Worm (Caenorhabditis elegans) whole organism, midembryonic: ENCODE measurements around the gene Y38H6C.18.
"Not testable (repeated sequence)": the region's sequence is repeated elsewhere in the genome, so short reads cannot be mapped to it uniquely, and the experiment has no call there.

Experiments
- T22C8.4 ChIP-seq: fragments of 200-800 bp; sonication (Bioruptor generic); IDR thresholded peaks from 2 replicates; pipeline ENCODE4 v1.3.6; 2022; ENCODE audit warnings: missing genetic modification characterization, missing compliant biosample characterization
- cog-1 ChIP-seq: sonication (generic microtip); optimal IDR thresholded peaks from 2 replicates; lab custom pipeline; 2016; ENCODE audit warnings: missing genetic modification characterization, missing compliant biosample characterization
- flt-1 ChIP-seq: fragments of 200-800 bp; sonication (Bioruptor generic); IDR thresholded peaks from 2 replicates; pipeline ENCODE4 v1.3.6; 2022; ENCODE audit warnings: missing genetic modification characterization, missing compliant biosample characterization
- klf-2 ChIP-seq: fragments of 200-800 bp; sonication (Bioruptor generic); conservative IDR thresholded peaks from 2 replicates; pipeline ENCODE4 v1.3.6; 2022; ENCODE audit warnings: missing genetic modification reagents, missing genetic modification characterization, missing compliant biosample characterization
- med-1 ChIP-seq: sonication (generic microtip); optimal IDR thresholded peaks from 2 replicates; lab custom pipeline; 2017; ENCODE audit warnings: missing genetic modification characterization, mild to moderate bottlenecking, missing compliant biosample characterization, antibody characterized with exemption, missing genetic modification reagents; ENCODE audit not compliant: insufficient read depth
- ref-1 ChIP-seq: fragments of 200-800 bp; sonication (Bioruptor generic); conservative IDR thresholded peaks from 2 replicates; pipeline ENCODE4 v1.3.6; 2022; ENCODE audit warnings: missing genetic modification reagents, missing genetic modification characterization, missing compliant biosample characterization
- tab-1 ChIP-seq: fragments of 200-800 bp; sonication (Bioruptor generic); IDR thresholded peaks from 2 replicates; pipeline ENCODE4 v1.3.6; 2022; ENCODE audit warnings: missing genetic modification characterization, missing compliant biosample characterization
- ztf-23 ChIP-seq: fragments of 200-800 bp; sonication (Bioruptor generic); IDR thresholded peaks from 2 replicates; pipeline ENCODE4 v1.3.6; 2022; ENCODE audit warnings: missing genetic modification reagents, missing genetic modification characterization, missing compliant biosample characterization
- ztf-29 ChIP-seq: fragments of 200-800 bp; sonication (Bioruptor generic); IDR thresholded peaks from 2 replicates; pipeline ENCODE4 v1.3.6; 2022; ENCODE audit warnings: missing genetic modification reagents, missing genetic modification characterization, missing compliant biosample characterization

Y38H6C.18 gene

DNA sequence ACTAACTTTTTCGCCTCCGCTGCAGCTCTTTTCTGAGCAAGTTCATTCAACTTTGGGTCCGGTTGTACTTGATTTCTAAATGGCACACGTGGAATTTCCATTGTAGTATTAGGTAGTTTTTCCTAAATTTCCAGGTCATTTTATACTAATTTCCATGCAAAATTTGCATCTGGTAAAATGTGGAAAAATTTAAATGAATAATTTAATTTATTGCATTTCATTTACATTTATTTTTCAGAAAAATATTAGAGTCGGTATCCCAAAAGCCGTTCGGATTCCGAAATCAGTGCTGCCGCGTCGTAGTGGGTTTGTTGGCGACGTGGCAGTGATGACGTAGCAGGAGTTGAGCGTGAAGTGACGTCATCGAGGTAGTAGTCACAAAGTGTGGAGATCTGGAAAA is at the start of gene Y38H6C.18:
Y38H6C.18 (minus strand) TSS at position 101 of the 400 bp plus-strand sequence.
- no peak for TF ChIP-seq med-1 (GFP tag; lab: Kevin White, UChicago)
- no peak for TF ChIP-seq klf-2 (GFP tag; lab: Robert Waterston, UW)
- TF ChIP-seq ztf-29: no peak
- no peak for TF ChIP-seq tab-1 (GFP tag; lab: Robert Waterston, UW)
- TF ChIP-seq ztf-23 (GFP tag; lab: Robert Waterston, UW): no peak
- TF ChIP-seq ref-1 (GFP tag; lab: Robert Waterston, UW): no peak

DNA sequence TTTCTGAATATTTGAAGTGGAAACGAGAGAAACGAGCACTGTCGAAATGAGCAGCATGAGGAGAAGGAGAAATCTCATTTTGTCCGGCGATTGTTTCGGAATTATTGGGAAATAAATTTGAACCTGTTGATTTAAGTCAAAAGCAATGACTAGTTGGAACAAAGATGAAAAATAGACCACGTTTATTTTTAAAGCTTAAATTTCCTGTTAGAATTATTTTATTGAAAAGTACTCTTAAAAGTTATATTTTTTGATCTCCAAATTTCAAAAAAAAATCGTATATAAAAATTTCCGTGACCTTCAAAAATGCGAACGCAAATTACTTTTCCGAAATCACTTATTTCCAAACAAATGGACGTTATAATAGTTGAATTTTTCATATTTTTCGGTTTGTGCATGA is 48.7 kb upstream of the Y38H6C.18 start, which contains the start of gene F26F2.11:
F26F2.11 (minus strand) TSS at position 101 of the 400 bp plus-strand sequence.
- TF ChIP-seq T22C8.4 (GFP tag; lab: Robert Waterston, UW) (no peak), ref-1 (GFP tag; lab: Robert Waterston, UW) (no peak), ztf-23 (GFP tag; lab: Robert Waterston, UW) (no peak), klf-2 (GFP tag; lab: Robert Waterston, UW) (no peak), med-1 (GFP tag; lab: Kevin White, UChicago) (no peak), ztf-29 (no peak), cog-1 (tag; lab: Kevin White, UChicago) (no peak), tab-1 (GFP tag; lab: Robert Waterston, UW) (no peak), flt-1 (no peak)

DNA sequence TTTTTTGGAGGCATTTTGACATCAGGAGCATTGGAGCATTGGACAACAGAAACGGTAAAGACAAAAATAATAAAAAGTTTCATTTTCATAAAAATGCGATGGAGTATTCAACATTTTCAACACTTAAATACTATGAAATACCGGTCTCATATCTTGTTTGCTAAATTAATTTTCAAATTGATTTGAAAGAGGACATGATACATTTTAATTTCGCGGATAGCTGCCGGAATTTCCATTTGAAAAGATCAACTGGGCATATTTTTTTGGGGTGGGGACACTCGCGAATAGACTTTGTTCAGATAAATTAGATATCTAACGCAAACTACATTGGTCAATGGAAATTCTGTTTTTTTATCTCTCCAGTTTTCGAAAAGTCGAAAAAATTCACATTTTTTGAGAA is 47.8 kb upstream of the Y38H6C.18 start, which contains the start of gene F26F2.10:
F26F2.10 (minus strand) TSS at position 101 of the 400 bp plus-strand sequence.
- TF ChIP-seq T22C8.4 (GFP tag; lab: Robert Waterston, UW): no peak
- TF ChIP-seq klf-2 (GFP tag; lab: Robert Waterston, UW): no peak
- no peak for TF ChIP-seq ref-1 (GFP tag; lab: Robert Waterston, UW)
- TF ChIP-seq ztf-29: no peak
- no peak for TF ChIP-seq med-1 (GFP tag; lab: Kevin White, UChicago)
- no peak for TF ChIP-seq ztf-23 (GFP tag; lab: Robert Waterston, UW)
- no peak for TF ChIP-seq cog-1 (tag; lab: Kevin White, UChicago)
- no peak for TF ChIP-seq tab-1 (GFP tag; lab: Robert Waterston, UW)

DNA sequence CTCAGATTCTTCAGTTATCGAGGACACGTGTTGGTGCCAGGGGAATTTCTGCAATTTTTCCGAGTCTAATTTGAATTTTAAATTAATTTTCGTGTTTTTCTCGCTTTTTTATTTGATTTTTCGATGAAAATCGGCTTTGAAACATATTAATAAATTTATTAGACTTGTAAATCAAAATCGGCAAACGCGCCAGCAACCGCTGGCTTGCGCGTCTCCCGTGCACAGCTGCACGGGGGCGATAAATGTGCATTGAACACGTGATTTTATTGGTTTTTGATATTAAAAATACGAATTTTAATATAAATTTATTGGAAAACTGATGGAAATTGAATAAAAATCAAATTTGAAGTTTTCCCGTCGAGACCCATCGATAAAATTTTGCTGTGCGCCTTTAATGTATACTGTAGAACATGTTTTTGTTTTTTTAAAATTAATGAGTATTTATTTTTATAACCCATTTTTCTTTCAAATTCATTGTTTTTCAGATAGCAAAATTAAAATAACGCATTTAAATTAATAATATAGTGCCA is 33.6 kb upstream of the Y38H6C.18 start, which contains the start of gene F26F2.7:
F26F2.7 (plus strand) TSS at position 480 of the 530 bp plus-strand sequence.
- TF ChIP-seq cog-1 (tag; lab: Kevin White, UChicago) (peak; percentile 81), T22C8.4 (GFP tag; lab: Robert Waterston, UW) (no peak), tab-1 (GFP tag; lab: Robert Waterston, UW) (peak; percentile 69; the same call in 1 of the 2 replicates), ztf-23 (GFP tag; lab: Robert Waterston, UW) (peak; percentile 56; the same call in 1 of the 2 replicates), flt-1 (0 out of 2 replicates have a peak, but pooled peaks have one; percentile 50), ref-1 (GFP tag; lab: Robert Waterston, UW) (no peak)

DNA sequence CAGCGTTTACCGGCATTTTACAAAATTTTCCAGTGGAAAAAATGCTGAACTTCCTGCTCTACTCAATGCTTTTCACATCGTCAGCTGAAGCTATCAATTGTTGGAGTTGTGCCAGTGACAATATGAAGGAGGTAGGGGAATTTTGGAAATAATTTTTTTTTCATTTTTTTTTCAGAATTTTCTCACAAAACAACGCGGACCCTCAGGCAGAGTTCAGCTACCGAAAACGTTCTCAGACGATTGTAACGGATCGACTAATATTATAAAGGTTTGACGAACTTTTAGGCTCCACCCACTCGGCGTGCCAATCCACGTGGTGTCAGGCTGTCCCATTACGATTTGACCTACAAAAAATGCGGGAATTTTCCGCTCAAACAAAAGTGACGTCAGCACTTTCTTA is 32.6 kb upstream of the Y38H6C.18 start, which contains the start of gene F26F2.8:
F26F2.8 (plus strand) TSS at position 13 of the 400 bp plus-strand sequence.
- TF ChIP-seq cog-1 (tag; lab: Kevin White, UChicago) (no peak), flt-1 (no peak), med-1 (GFP tag; lab: Kevin White, UChicago) (no peak), tab-1 (GFP tag; lab: Robert Waterston, UW) (no peak), klf-2 (GFP tag; lab: Robert Waterston, UW) (no peak), T22C8.4 (GFP tag; lab: Robert Waterston, UW) (no peak), ref-1 (GFP tag; lab: Robert Waterston, UW) (no peak), ztf-23 (GFP tag; lab: Robert Waterston, UW) (no peak), ztf-29 (no peak)

DNA sequence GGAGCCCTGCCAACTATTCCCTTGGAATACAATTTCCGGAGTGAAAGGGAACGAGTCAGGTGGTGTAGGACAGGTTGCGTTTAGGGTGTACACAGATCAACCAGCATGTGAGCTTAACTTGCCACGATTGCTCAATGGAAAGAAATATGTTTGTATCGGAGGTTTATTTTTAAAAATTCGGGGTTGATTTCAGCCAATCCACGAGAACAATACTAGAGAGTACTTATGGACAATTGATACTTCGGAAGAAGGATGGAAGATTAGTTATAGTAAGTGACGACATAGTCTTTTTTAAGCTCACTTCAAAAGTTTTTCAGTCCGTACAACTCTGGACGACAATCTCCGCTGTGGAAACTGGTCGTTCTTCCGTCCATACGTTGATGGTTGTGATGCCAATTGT is 27.9 kb upstream of the Y38H6C.18 start:
- TF ChIP-seq flt-1 (no peak), med-1 (GFP tag; lab: Kevin White, UChicago) (no peak), cog-1 (tag; lab: Kevin White, UChicago) (no peak), ref-1 (GFP tag; lab: Robert Waterston, UW) (no peak), klf-2 (GFP tag; lab: Robert Waterston, UW) (no peak), T22C8.4 (GFP tag; lab: Robert Waterston, UW) (no peak), tab-1 (GFP tag; lab: Robert Waterston, UW) (no peak), ztf-29 (no peak)

DNA sequence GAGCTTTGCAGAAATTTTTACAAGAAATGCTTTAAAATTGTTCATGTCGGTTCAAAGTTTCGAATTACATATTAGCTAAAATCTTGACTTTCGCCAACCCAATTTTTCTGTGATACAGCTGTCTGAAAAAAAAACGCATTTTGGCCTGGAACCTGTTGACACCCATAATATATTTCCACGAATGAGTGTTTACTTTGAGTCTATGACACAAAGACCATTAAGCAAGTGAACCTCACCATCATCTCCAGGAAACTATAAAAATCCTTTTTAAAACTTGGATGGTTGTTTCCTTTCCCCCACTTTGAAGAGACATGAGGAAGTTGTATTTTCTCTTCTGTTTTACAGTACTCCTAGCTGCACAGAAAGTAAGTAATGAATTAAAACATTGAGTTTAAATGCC is 27.4 kb upstream of the Y38H6C.18 start, which contains the start of gene clec-263:
clec-263 (plus strand) TSS at position 301 of the 400 bp plus-strand sequence.
- TF ChIP-seq med-1 (GFP tag; lab: Kevin White, UChicago): no peak
- no peak for TF ChIP-seq tab-1 (GFP tag; lab: Robert Waterston, UW)
- TF ChIP-seq ref-1 (GFP tag; lab: Robert Waterston, UW): no peak
- no peak for TF ChIP-seq T22C8.4 (GFP tag; lab: Robert Waterston, UW)
- TF ChIP-seq ztf-29: no peak
- TF ChIP-seq klf-2 (GFP tag; lab: Robert Waterston, UW): no peak
- TF ChIP-seq cog-1 (tag; lab: Kevin White, UChicago): no peak
- TF ChIP-seq ztf-23 (GFP tag; lab: Robert Waterston, UW): no peak
- no peak for TF ChIP-seq flt-1

DNA sequence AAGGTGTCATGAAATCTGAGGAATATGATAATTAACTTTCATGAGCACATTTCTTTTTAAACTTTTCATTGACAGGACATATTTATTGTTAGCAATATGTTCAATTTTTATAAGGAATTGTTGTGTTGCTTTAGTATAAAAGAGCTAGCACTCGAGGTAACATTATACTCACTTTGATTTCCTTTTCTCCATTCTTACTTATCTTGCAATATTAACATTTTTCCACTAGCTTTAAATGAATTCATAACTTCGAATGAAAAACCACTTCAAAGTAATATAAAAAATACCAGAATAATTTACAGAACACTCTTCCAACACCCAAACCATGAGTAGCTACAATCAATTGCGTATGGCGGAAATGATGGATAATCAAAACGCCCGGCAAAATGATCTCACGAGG is 26.4 kb upstream of the Y38H6C.18 start, which contains the start of gene F26F2.5:
F26F2.5 (plus strand) TSS at position 301 of the 400 bp plus-strand sequence.
- TF ChIP-seq klf-2 (GFP tag; lab: Robert Waterston, UW): no peak
- no peak for TF ChIP-seq tab-1 (GFP tag; lab: Robert Waterston, UW)
- TF ChIP-seq cog-1 (tag; lab: Kevin White, UChicago): no peak
- no peak for TF ChIP-seq ref-1 (GFP tag; lab: Robert Waterston, UW)
- TF ChIP-seq flt-1: no peak
- TF ChIP-seq ztf-23 (GFP tag; lab: Robert Waterston, UW): no peak

DNA sequence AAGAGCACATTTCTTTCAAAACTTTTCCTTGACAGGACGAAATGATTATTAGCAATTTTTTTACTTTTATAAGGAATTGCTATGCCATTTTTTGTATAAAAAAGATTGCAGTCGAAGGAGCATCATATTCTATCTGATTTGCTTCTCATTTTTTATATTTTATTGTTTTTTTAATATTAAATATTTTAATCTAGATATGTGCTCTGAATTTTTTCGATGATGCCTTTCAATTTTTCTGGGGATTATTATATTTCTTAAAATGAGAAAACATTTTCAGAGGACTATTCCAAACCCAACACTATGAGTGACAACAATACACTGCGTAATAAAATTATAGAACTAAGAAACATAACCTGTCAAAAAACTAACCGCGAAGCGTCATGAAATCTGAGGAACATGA is 22.0 kb upstream of the Y38H6C.18 start, which contains the start of gene F26F2.4:
F26F2.4 (plus strand) TSS at position 301 of the 400 bp plus-strand sequence.
- not testable (repeated sequence) for TF ChIP-seq T22C8.4 (GFP tag; lab: Robert Waterston, UW); ztf-23 (GFP tag; lab: Robert Waterston, UW); med-1 (GFP tag; lab: Kevin White, UChicago)
